Fruit fly (Drosophila melanogaster) whole organism, embryonic: ENCODE results near the gene CG1143.

Source experiments
- ATbp ChIP-seq: fragments of 200-800 bp; sonication (Bioruptor generic); optimal IDR thresholded peaks from 2 replicates; lab custom pipeline; 2017; ENCODE audit warnings: missing biosample characterization, mild to moderate bottlenecking, missing genetic modification characterization, missing genetic modification reagents
- CG11398 ChIP-seq: fragments of 200-800 bp; sonication (Bioruptor generic); optimal IDR thresholded peaks from 2 replicates; lab custom pipeline; 2016; ENCODE audit warnings: missing biosample characterization, missing genetic modification characterization
- CG11723 ChIP-seq: fragments of 200-800 bp; sonication (Bioruptor generic); optimal IDR thresholded peaks from 2 replicates; lab custom pipeline; 2017; ENCODE audit warnings: missing biosample characterization, mild to moderate bottlenecking, missing genetic modification characterization
- CG12299 ChIP-seq: fragments of 200-800 bp; sonication (Bioruptor generic); optimal IDR thresholded peaks from 2 replicates; lab custom pipeline; 2018; ENCODE audit warnings: missing biosample characterization, mild to moderate bottlenecking, missing genetic modification characterization
- CG14014 ChIP-seq: fragments of 200-800 bp; sonication (Bioruptor generic); IDR thresholded peaks from 2 replicates; pipeline ENCODE4 v1.3.6; 2022; ENCODE audit warnings: missing biosample characterization, missing genetic modification characterization
- CG14667 ChIP-seq: fragments of 200-800 bp; sonication (Bioruptor generic); IDR thresholded peaks from 2 replicates; pipeline ENCODE4 v1.3.6; 2022; ENCODE audit warnings: missing biosample characterization, missing genetic modification characterization
- CG15269 ChIP-seq: fragments of 200-800 bp; sonication (Bioruptor generic); optimal IDR thresholded peaks from 2 replicates; lab custom pipeline; 2018; ENCODE audit warnings: missing biosample characterization, mild to moderate bottlenecking, missing genetic modification characterization, moderate library complexity
- CG15514 ChIP-seq: fragments of 200-800 bp; sonication (Bioruptor generic); optimal IDR thresholded peaks from 3 replicates; lab custom pipeline; 2017; ENCODE audit warnings: missing biosample characterization, missing genetic modification characterization, mild to moderate bottlenecking, moderate library complexity, missing genetic modification reagents
- CG17328 ChIP-seq: fragments of 200-800 bp; sonication (Bioruptor generic); IDR thresholded peaks from 2 replicates; pipeline ENCODE4 v1.3.6; 2022; ENCODE audit warnings: missing biosample characterization, missing genetic modification characterization
- CG18262 ChIP-seq: fragments of 200-800 bp; optimal IDR thresholded peaks from 3 replicates; lab custom pipeline; 2019; ENCODE audit warnings: missing biosample characterization, mild to moderate bottlenecking, missing genetic modification characterization, moderate library complexity
- CG2875 ChIP-seq: fragments of 200-800 bp; sonication (Bioruptor generic); optimal IDR thresholded peaks from 2 replicates; lab custom pipeline; 2017; ENCODE audit warnings: missing biosample characterization, mild to moderate bottlenecking, missing genetic modification characterization, missing genetic modification reagents
- CG30403 ChIP-seq: fragments of 200-800 bp; sonication (Bioruptor generic); optimal IDR thresholded peaks from 3 replicates; lab custom pipeline; 2016; ENCODE audit warnings: missing biosample characterization, missing genetic modification characterization
- CG6791 ChIP-seq: fragments of 200-800 bp; sonication (Bioruptor generic); IDR thresholded peaks from 3 replicates; pipeline ENCODE4 v1.3.6; 2022; ENCODE audit warnings: missing biosample characterization, missing genetic modification characterization; ENCODE audit not compliant: partially characterized antibody
- CG7372 ChIP-seq: fragments of 200-800 bp; sonication (Bioruptor generic); IDR thresholded peaks from 2 replicates; pipeline ENCODE4 v1.3.6; 2022; ENCODE audit warnings: missing biosample characterization, missing genetic modification characterization
- CG7987 ChIP-seq: fragments of 200-800 bp; sonication (Bioruptor generic); optimal IDR thresholded peaks from 2 replicates; lab custom pipeline; 2018; ENCODE audit warnings: missing biosample characterization, mild to moderate bottlenecking, missing genetic modification characterization, moderate library complexity
- CG8924 ChIP-seq: fragments of 200-800 bp; optimal IDR thresholded peaks from 3 replicates; lab custom pipeline; 2019; ENCODE audit warnings: missing biosample characterization, mild to moderate bottlenecking, missing genetic modification characterization, moderate library complexity
- CG8944 ChIP-seq: fragments of 200-800 bp; sonication (Bioruptor generic); optimal IDR thresholded peaks from 3 replicates; lab custom pipeline; 2016; ENCODE audit warnings: missing biosample characterization, missing genetic modification characterization
- CG9727 ChIP-seq: fragments of 200-800 bp; sonication (Bioruptor generic); optimal IDR thresholded peaks from 3 replicates; lab custom pipeline; 2017; ENCODE audit warnings: missing biosample characterization, mild to moderate bottlenecking, missing genetic modification characterization
- CG9797 ChIP-seq: fragments of 200-800 bp; sonication (Bioruptor generic); optimal IDR thresholded peaks from 3 replicates; lab custom pipeline; 2018; ENCODE audit warnings: missing biosample characterization, mild to moderate bottlenecking, missing genetic modification characterization
- Eip74EF ChIP-seq, 2 experiments: fragments of 200-800 bp in 1 of 2; fragments of >200 bp in 1 of 2; sonication (Bioruptor generic) in 1 of 2; optimal IDR thresholded peaks; 2 replicates each; lab custom pipeline; 2017 to 2019; ENCODE audit warnings: missing biosample characterization in 2 of 2, missing genetic modification characterization in 2 of 2, mild to moderate bottlenecking in 1 of 2, moderate library complexity in 1 of 2
- Elba2 ChIP-seq: fragments of 200-800 bp; sonication (Bioruptor generic); optimal IDR thresholded peaks from 3 replicates; lab custom pipeline; 2016; ENCODE audit warnings: missing biosample characterization, missing genetic modification characterization
- Gug ChIP-seq: fragments of 200-800 bp; sonication (Bioruptor generic); IDR thresholded peaks from 4 replicates; pipeline ENCODE4 v1.3.6; 2022; ENCODE audit warnings: missing biosample characterization, missing genetic modification characterization
- Hey ChIP-seq: fragments of 200-800 bp; sonication (Bioruptor generic); optimal IDR thresholded peaks from 3 replicates; lab custom pipeline; 2018; ENCODE audit warnings: missing biosample characterization, mild to moderate bottlenecking, missing genetic modification characterization
- HmgZ ChIP-seq: fragments of 200-800 bp; sonication (Bioruptor generic); optimal IDR thresholded peaks from 2 replicates; lab custom pipeline; 2018; ENCODE audit warnings: missing biosample characterization, mild to moderate bottlenecking, missing genetic modification characterization
- Hmr ChIP-seq: fragments of 200-800 bp; sonication (Bioruptor generic); optimal IDR thresholded peaks from 3 replicates; lab custom pipeline; 2017; ENCODE audit warnings: mild to moderate bottlenecking, missing biosample characterization, missing genetic modification reagents, missing genetic modification characterization
- Mad ChIP-seq: fragments of 200-800 bp; sonication (Bioruptor generic); optimal IDR thresholded peaks from 2 replicates; lab custom pipeline; 2016; ENCODE audit warnings: missing biosample characterization, missing genetic modification characterization
- Oli ChIP-seq: fragments of 200-800 bp; sonication (Bioruptor generic); optimal IDR thresholded peaks from 2 replicates; lab custom pipeline; 2018; ENCODE audit warnings: missing biosample characterization, mild to moderate bottlenecking, missing genetic modification characterization, moderate library complexity
- Optix ChIP-seq: fragments of 200-800 bp; sonication (Bioruptor generic); IDR thresholded peaks from 3 replicates; pipeline ENCODE4 v1.3.6; 2022; ENCODE audit warnings: missing biosample characterization, missing genetic modification characterization
- Side ChIP-seq: fragments of 200-800 bp; sonication (Bioruptor generic); optimal IDR thresholded peaks from 2 replicates; lab custom pipeline; 2016; ENCODE audit warnings: missing biosample characterization, missing genetic modification characterization
- Sry-δ ChIP-seq: fragments of 200-800 bp; sonication (Bioruptor generic); optimal IDR thresholded peaks from 2 replicates; lab custom pipeline; 2016; ENCODE audit warnings: missing biosample characterization, missing genetic modification characterization
- ab ChIP-seq: fragments of 200-800 bp; sonication (Bioruptor generic); optimal IDR thresholded peaks from 2 replicates; lab custom pipeline; 2016; ENCODE audit warnings: missing biosample characterization, missing genetic modification characterization
- bbx ChIP-seq: fragments of 200-800 bp; sonication (Bioruptor generic); IDR thresholded peaks from 2 replicates; pipeline ENCODE4 v1.3.6; 2022; ENCODE audit warnings: missing biosample characterization, missing genetic modification characterization; ENCODE audit not compliant: partially characterized antibody
- bsh ChIP-seq, 2 experiments: fragments of 200-800 bp; sonication (Bioruptor generic); optimal IDR thresholded peaks; 2 replicates each; lab custom pipeline; 2017 to 2018; ENCODE audit warnings: mild to moderate bottlenecking in 2 of 2, missing biosample characterization in 2 of 2, missing genetic modification characterization in 2 of 2, moderate library complexity in 1 of 2
- btn ChIP-seq: fragments of 200-800 bp; sonication (Bioruptor generic); optimal IDR thresholded peaks from 2 replicates; lab custom pipeline; 2016; ENCODE audit warnings: missing biosample characterization, missing genetic modification characterization
- cg ChIP-seq: fragments of 200-800 bp; sonication (Bioruptor generic); optimal IDR thresholded peaks from 3 replicates; lab custom pipeline; 2019; ENCODE audit warnings: missing biosample characterization, mild to moderate bottlenecking, missing genetic modification characterization, moderate library complexity
- chn ChIP-seq: fragments of 200-800 bp; sonication (Bioruptor generic); optimal IDR thresholded peaks from 2 replicates; lab custom pipeline; 2016; ENCODE audit warnings: missing biosample characterization, missing genetic modification characterization
- dimm ChIP-seq: fragments of 200-800 bp; sonication (Bioruptor generic); IDR thresholded peaks from 2 replicates; pipeline ENCODE4 v1.3.6; 2022; ENCODE audit warnings: missing biosample characterization, missing genetic modification characterization
- gcm ChIP-seq: fragments of 200-800 bp; sonication (Bioruptor generic); optimal IDR thresholded peaks from 2 replicates; lab custom pipeline; 2019; ENCODE audit warnings: missing biosample characterization, mild to moderate bottlenecking, missing genetic modification characterization, moderate library complexity
- h ChIP-seq: fragments of >200 bp; optimal IDR thresholded peaks from 2 replicates; lab custom pipeline; 2017
- jumu ChIP-seq: fragments of 200-800 bp; sonication (Bioruptor generic); optimal IDR thresholded peaks from 3 replicates; lab custom pipeline; 2016; ENCODE audit warnings: missing biosample characterization, missing genetic modification characterization
- phol ChIP-seq: fragments of 200-800 bp; sonication (Bioruptor generic); optimal IDR thresholded peaks from 3 replicates; lab custom pipeline; 2018; ENCODE audit warnings: missing biosample characterization, mild to moderate bottlenecking, missing genetic modification characterization, moderate library complexity
- psq ChIP-seq: fragments of 200-800 bp; sonication (Bioruptor generic); optimal IDR thresholded peaks from 2 replicates; lab custom pipeline; 2017; ENCODE audit warnings: missing biosample characterization, missing genetic modification characterization
- rib ChIP-seq: fragments of 200-800 bp; sonication (Bioruptor generic); IDR thresholded peaks from 2 replicates; pipeline ENCODE4 v1.3.6; 2022; ENCODE audit warnings: missing biosample characterization, missing genetic modification characterization
- sima ChIP-seq: fragments of 200-800 bp; sonication (Bioruptor generic); optimal IDR thresholded peaks from 2 replicates; lab custom pipeline; 2016; ENCODE audit warnings: missing biosample characterization, missing genetic modification characterization
- slbo ChIP-seq: fragments of 200-800 bp; sonication (Bioruptor generic); IDR thresholded peaks from 2 replicates; pipeline ENCODE4 v1.3.6; 2022; ENCODE audit warnings: missing biosample characterization, missing genetic modification characterization
- so ChIP-seq: fragments of 200-800 bp; sonication (Bioruptor generic); IDR thresholded peaks from 3 replicates; pipeline ENCODE4 v1.3.6; 2022; ENCODE audit warnings: missing biosample characterization, missing genetic modification characterization
- ttk ChIP-seq: fragments of 200-800 bp; sonication (Bioruptor generic); IDR thresholded peaks from 2 replicates; pipeline ENCODE4 v2.1.2; 2022; ENCODE audit warnings: missing biosample characterization, missing genetic modification characterization
- usp ChIP-seq: fragments of >200 bp; optimal IDR thresholded peaks from 2 replicates; lab custom pipeline; 2017; ENCODE audit warnings: missing biosample characterization, missing genetic modification characterization
- vfl ChIP-seq: fragments of 200-800 bp; sonication (Bioruptor generic); optimal IDR thresholded peaks from 2 replicates; lab custom pipeline; 2016; ENCODE audit warnings: missing biosample characterization, missing genetic modification characterization

Gene CG1143

dm6 chr3L:2634929-2635799 is 10.0 kb upstream of the CG1143 start (continued):
- TF ChIP-seq CG11723 (peak; percentile 88), CG11398 (GFP tag; lab: Kevin White, UChicago) (peak; percentile 67), vfl (peak; percentile 80), gcm (GFP tag; lab: Kevin White, UChicago) (peak; percentile 81), sima (peak; percentile 52), CG15269 (peak; percentile 74), CG18262 (tag; lab: Kevin White, UChicago) (peak; percentile 56), Oli (tag; lab: Kevin White, UChicago) (peak; percentile 59), bsh (GFP tag; optimal IDR thresholded peaks at IDR 0.05; lab: Kevin White, UChicago) (peak in 1 of 2 experiments; percentile 74), jumu (peak; percentile 78), Mad (GFP tag; lab: Kevin White, UChicago) (peak; percentile 77), CG8924 (peak; percentile 47), bbx (GFP tag; lab: Robert Waterston, UW) (peak; percentile 76), CG15514 (GFP tag; lab: Kevin White, UChicago) (peak; percentile 90), CG6791 (peak; percentile 85), Sry-δ (GFP tag; lab: Kevin White, UChicago) (peak; percentile 86), CG14014 (peak; percentile 81), chn (GFP tag; lab: Kevin White, UChicago) (peak; percentile 86), Eip74EF (GFP tag; optimal IDR thresholded peaks at IDR 0.05; lab: Kevin White, UChicago) (peak in 1 of 2 experiments; percentile 42), usp (GFP tag; lab: Kevin White, UChicago) (no peak), slbo (GFP tag; lab: Robert Waterston, UW) (peak; percentile 74), HmgZ (tag; lab: Kevin White, UChicago) (peak; percentile 75), h (lab: Kevin White, UChicago) (no peak), CG17328 (GFP tag; lab: Robert Waterston, UW) (peak; percentile 83), CG30403 (GFP tag; lab: Kevin White, UChicago) (peak; percentile 73), CG7987 (GFP tag; lab: Kevin White, UChicago) (peak; percentile 91), ab (GFP tag; lab: Kevin White, UChicago) (peak; percentile 30), Hey (tag; lab: Kevin White, UChicago) (peak; percentile 87), CG2875 (GFP tag; lab: Kevin White, UChicago) (peak; percentile 80), CG12299 (tag; lab: Kevin White, UChicago) (peak; percentile 67), psq (GFP tag; lab: Kevin White, UChicago) (peak; percentile 99), Gug (0 out of 4 replicates have a peak, but pooled peaks have one; percentile 33), Elba2 (GFP tag; lab: Kevin White, UChicago) (no peak), CG8944 (GFP tag; lab: Kevin White, UChicago) (peak; percentile 10), CG9797 (peak; percentile 54), Hmr (peak; percentile 92), CG7372 (GFP tag; lab: Robert Waterston, UW) (peak; percentile 70; the same call in 1 of the 2 replicates), Side (GFP tag; lab: Kevin White, UChicago) (peak; percentile 83), CG14667 (no peak), ATbp (peak; percentile 76), cg (GFP tag; lab: Kevin White, UChicago) (peak; percentile 89), so (GFP tag; lab: Robert Waterston, UW) (peak; percentile 86; the same call in 2 of the 3 replicates), dimm (GFP tag; lab: Robert Waterston, UW) (no peak), phol (peak; percentile 74), btn (peak; percentile 71), rib (GFP tag; lab: Robert Waterston, UW) (peak; percentile 94), ttk (peak; percentile 80), CG9727 (GFP tag; lab: Kevin White, UChicago) (peak; percentile 93), Optix (GFP tag; lab: Robert Waterston, UW) (peak; percentile 67; the same call in 2 of the 3 replicates)
